Fruit fly (Drosophila melanogaster) whole organism, prepupa: ENCODE results near the gene CG5455.

ENCODE experiments used
- Blimp-1 ChIP-seq: fragments of 200-800 bp; sonication (Bioruptor generic); optimal IDR thresholded peaks from 3 replicates; lab custom pipeline; 2017; ENCODE audit warnings: missing biosample characterization, missing genetic modification characterization, mild to moderate bottlenecking, moderate library complexity, missing genetic modification reagents
- CG10631 ChIP-seq: fragments of 200-800 bp; sonication (Bioruptor generic); optimal IDR thresholded peaks from 2 replicates; lab custom pipeline; 2016; ENCODE audit warnings: missing biosample characterization, missing genetic modification characterization
- CG10669 ChIP-seq: fragments of 200-800 bp; sonication (Bioruptor generic); optimal IDR thresholded peaks from 3 replicates; lab custom pipeline; 2018; ENCODE audit warnings: missing biosample characterization, mild to moderate bottlenecking, missing genetic modification characterization, moderate library complexity
- CG11762 ChIP-seq: fragments of 200-800 bp; sonication (Bioruptor generic); optimal IDR thresholded peaks from 3 replicates; lab custom pipeline; 2016; ENCODE audit warnings: missing biosample characterization, missing genetic modification characterization; ENCODE audit not compliant: insufficient read depth
- CG11902 ChIP-seq: fragments of 200-800 bp; sonication (Bioruptor generic); optimal IDR thresholded peaks from 3 replicates; lab custom pipeline; 2016; ENCODE audit warnings: missing biosample characterization, missing genetic modification characterization
- CG16779 ChIP-seq: fragments of 200-800 bp; sonication (Bioruptor generic); optimal IDR thresholded peaks from 3 replicates; lab custom pipeline; 2017; ENCODE audit warnings: missing biosample characterization, mild to moderate bottlenecking, missing genetic modification characterization
- CG3032 ChIP-seq: fragments of 200-800 bp; optimal IDR thresholded peaks from 2 replicates; lab custom pipeline; 2019; ENCODE audit warnings: missing biosample characterization, mild to moderate bottlenecking, missing genetic modification characterization, moderate library complexity
- CG31627 ChIP-seq: fragments of 200-800 bp; sonication (Bioruptor generic); optimal IDR thresholded peaks from 3 replicates; lab custom pipeline; 2016; ENCODE audit warnings: missing biosample characterization, missing genetic modification characterization
- CG32006 ChIP-seq: fragments of 200-800 bp; sonication (Bioruptor generic); optimal IDR thresholded peaks from 3 replicates; lab custom pipeline; 2017; ENCODE audit warnings: missing biosample characterization, mild to moderate bottlenecking, missing genetic modification characterization
- CG34406 ChIP-seq: fragments of 200-800 bp; sonication (Bioruptor generic); optimal IDR thresholded peaks from 3 replicates; lab custom pipeline; 2016; ENCODE audit warnings: missing biosample characterization, missing genetic modification characterization
- CG3919 ChIP-seq: fragments of 200-800 bp; sonication (Bioruptor generic); optimal IDR thresholded peaks from 3 replicates; lab custom pipeline; 2016; ENCODE audit warnings: missing biosample characterization, missing genetic modification characterization
- CG4318 ChIP-seq: fragments of 200-800 bp; sonication (Bioruptor generic); optimal IDR thresholded peaks from 3 replicates; lab custom pipeline; 2017; ENCODE audit warnings: missing biosample characterization, mild to moderate bottlenecking, missing genetic modification characterization
- CG6163 ChIP-seq: fragments of 200-800 bp; sonication (Bioruptor generic); IDR thresholded peaks from 3 replicates; pipeline ENCODE4 v1.3.6; 2022; ENCODE audit warnings: missing biosample characterization, missing genetic modification characterization
- CG6276 ChIP-seq: fragments of 200-800 bp; sonication (Bioruptor generic); optimal IDR thresholded peaks from 2 replicates; lab custom pipeline; 2017; ENCODE audit warnings: missing biosample characterization, mild to moderate bottlenecking, missing genetic modification characterization
- CG6792 ChIP-seq: fragments of 200-800 bp; sonication (Bioruptor generic); optimal IDR thresholded peaks from 3 replicates; lab custom pipeline; 2016; ENCODE audit warnings: missing biosample characterization, missing genetic modification characterization
- CG6808 ChIP-seq: fragments of 200-800 bp; sonication (Bioruptor generic); optimal IDR thresholded peaks from 3 replicates; lab custom pipeline; 2017; ENCODE audit warnings: missing biosample characterization, missing genetic modification characterization, mild to moderate bottlenecking, moderate library complexity, missing genetic modification reagents
- CG6854 ChIP-seq: fragments of 200-800 bp; sonication (Bioruptor generic); optimal IDR thresholded peaks from 2 replicates; lab custom pipeline; 2017; ENCODE audit warnings: missing biosample characterization, mild to moderate bottlenecking, missing genetic modification characterization
- CG7368 ChIP-seq: fragments of 200-800 bp; sonication (Bioruptor generic); optimal IDR thresholded peaks from 3 replicates; lab custom pipeline; 2016; ENCODE audit warnings: missing biosample characterization, missing genetic modification characterization
- CG8119 ChIP-seq: fragments of 200-800 bp; sonication (Bioruptor generic); IDR thresholded peaks from 3 replicates; pipeline ENCODE4 v1.3.6; 2022; ENCODE audit warnings: missing biosample characterization, missing genetic modification characterization
- CG8319 ChIP-seq: fragments of 200-800 bp; sonication (Bioruptor generic); optimal IDR thresholded peaks from 3 replicates; lab custom pipeline; 2016; ENCODE audit warnings: missing biosample characterization, missing genetic modification characterization
- CG8632 ChIP-seq: fragments of 200-800 bp; sonication (Bioruptor generic); optimal IDR thresholded peaks from 3 replicates; lab custom pipeline; 2016; ENCODE audit warnings: missing biosample characterization, missing genetic modification characterization
- CG9139 ChIP-seq: fragments of 200-800 bp; sonication (Bioruptor generic); optimal IDR thresholded peaks from 3 replicates; lab custom pipeline; 2017; ENCODE audit warnings: missing biosample characterization, mild to moderate bottlenecking, missing genetic modification characterization
- Eip75B ChIP-seq: fragments of 200-800 bp; sonication (Bioruptor generic); optimal IDR thresholded peaks from 3 replicates; lab custom pipeline; 2016; ENCODE audit warnings: missing biosample characterization, missing genetic modification characterization
- Ets21C ChIP-seq: fragments of 200-800 bp; sonication (Bioruptor generic); optimal IDR thresholded peaks from 3 replicates; lab custom pipeline; 2016; ENCODE audit warnings: missing biosample characterization, missing genetic modification characterization
- Ets96B ChIP-seq: fragments of 200-800 bp; optimal IDR thresholded peaks from 2 replicates; lab custom pipeline; 2019; ENCODE audit warnings: missing biosample characterization, mild to moderate bottlenecking, missing genetic modification characterization, moderate library complexity
- Gug ChIP-seq: fragments of 200-800 bp; sonication (Bioruptor generic); IDR thresholded peaks from 2 replicates; pipeline ENCODE4 v1.3.6; 2022; ENCODE audit warnings: missing biosample characterization, missing genetic modification characterization
- Hr38 ChIP-seq: sonication (Bioruptor generic); optimal IDR thresholded peaks from 2 replicates; lab custom pipeline; 2016; ENCODE audit warnings: missing biosample characterization, missing genetic modification characterization
- Hr39 ChIP-seq: fragments of 200-800 bp; sonication (Bioruptor generic); optimal IDR thresholded peaks from 2 replicates; lab custom pipeline; 2016; ENCODE audit warnings: missing biosample characterization, missing genetic modification characterization
- Hr4 ChIP-seq: fragments of 200-800 bp; sonication (Bioruptor generic); optimal IDR thresholded peaks from 3 replicates; lab custom pipeline; 2016; ENCODE audit warnings: missing biosample characterization, missing genetic modification characterization
- Lpt ChIP-seq: fragments of 200-800 bp; sonication (Bioruptor generic); optimal IDR thresholded peaks from 3 replicates; lab custom pipeline; 2016; ENCODE audit warnings: missing biosample characterization, missing genetic modification characterization
- Met ChIP-seq: fragments of 200-800 bp; sonication (Bioruptor generic); optimal IDR thresholded peaks from 3 replicates; lab custom pipeline; 2016; ENCODE audit warnings: missing biosample characterization, missing genetic modification characterization
- Smox ChIP-seq: fragments of 200-800 bp; sonication (Bioruptor generic); optimal IDR thresholded peaks from 3 replicates; lab custom pipeline; 2016; ENCODE audit warnings: missing biosample characterization, missing genetic modification characterization
- Sox15 ChIP-seq: fragments of 200-800 bp; sonication (Bioruptor generic); optimal IDR thresholded peaks from 3 replicates; lab custom pipeline; 2016; ENCODE audit warnings: missing biosample characterization, missing genetic modification characterization
- achi ChIP-seq: fragments of 200-800 bp; sonication (Bioruptor generic); optimal IDR thresholded peaks from 3 replicates; lab custom pipeline; 2016; ENCODE audit warnings: missing biosample characterization, missing genetic modification characterization
- acj6 ChIP-seq: fragments of 200-800 bp; sonication (Bioruptor generic); optimal IDR thresholded peaks from 3 replicates; lab custom pipeline; 2016; ENCODE audit warnings: missing biosample characterization, missing genetic modification characterization
- cyc ChIP-seq: fragments of 200-800 bp; sonication (Bioruptor generic); optimal IDR thresholded peaks from 3 replicates; lab custom pipeline; 2016; ENCODE audit warnings: missing biosample characterization, missing genetic modification characterization
- dac ChIP-seq: fragments of 200-800 bp; sonication (Bioruptor generic); optimal IDR thresholded peaks from 2 replicates; lab custom pipeline; 2017; ENCODE audit warnings: missing biosample characterization, mild to moderate bottlenecking, missing genetic modification characterization
- dsx ChIP-seq: fragments of 200-800 bp; optimal IDR thresholded peaks from 3 replicates; lab custom pipeline; 2019; ENCODE audit warnings: missing biosample characterization, mild to moderate bottlenecking, missing genetic modification characterization, moderate library complexity; ENCODE audit not compliant: poor library complexity, severe bottlenecking
- eg ChIP-seq: fragments of 200-800 bp; sonication (Bioruptor generic); IDR thresholded peaks from 3 replicates; pipeline ENCODE4 v1.3.6; 2022; ENCODE audit warnings: missing biosample characterization, missing genetic modification characterization
- esn ChIP-seq: fragments of 200-800 bp; sonication (Bioruptor generic); optimal IDR thresholded peaks from 2 replicates; lab custom pipeline; 2016; ENCODE audit warnings: missing biosample characterization, mild to moderate bottlenecking, missing genetic modification characterization, moderate library complexity
- fd59A ChIP-seq: fragments of 200-800 bp; sonication (Bioruptor generic); optimal IDR thresholded peaks from 2 replicates; lab custom pipeline; 2017; ENCODE audit warnings: missing biosample characterization, mild to moderate bottlenecking, missing genetic modification characterization, missing genetic modification reagents
- fd85E ChIP-seq: fragments of 200-800 bp; sonication (Bioruptor generic); optimal IDR thresholded peaks from 3 replicates; lab custom pipeline; 2016; ENCODE audit warnings: missing biosample characterization, missing genetic modification characterization
- lz ChIP-seq: fragments of 200-800 bp; sonication (Bioruptor generic); optimal IDR thresholded peaks from 3 replicates; lab custom pipeline; 2016; ENCODE audit warnings: missing biosample characterization, missing genetic modification characterization
- spab ChIP-seq: fragments of 200-800 bp; sonication (Bioruptor generic); optimal IDR thresholded peaks from 2 replicates; lab custom pipeline; 2017; ENCODE audit warnings: missing biosample characterization, mild to moderate bottlenecking, missing genetic modification characterization, missing genetic modification reagents
- ss ChIP-seq, 2 experiments: fragments of 200-800 bp; sonication (Bioruptor generic); optimal IDR thresholded peaks; 2 replicates in 1 of 2; 3 replicates in 1 of 2; lab custom pipeline; 2017 to 2018; ENCODE audit warnings: mild to moderate bottlenecking in 2 of 2, missing biosample characterization in 2 of 2, missing genetic modification characterization in 2 of 2, moderate library complexity in 1 of 2
- svp ChIP-seq: fragments of 200-800 bp; sonication (Bioruptor generic); peaks from one replicate; lab custom pipeline; 2016; ENCODE audit warnings: missing biosample characterization, missing genetic modification characterization
- topi ChIP-seq: fragments of 200-800 bp; sonication (Bioruptor generic); optimal IDR thresholded peaks from 3 replicates; lab custom pipeline; 2016; ENCODE audit warnings: missing biosample characterization, missing genetic modification characterization
- vri ChIP-seq: fragments of 200-800 bp; sonication (Bioruptor generic); optimal IDR thresholded peaks from 3 replicates; lab custom pipeline; 2016; ENCODE audit warnings: missing biosample characterization, mild to moderate bottlenecking, missing genetic modification characterization

CG5455 gene

DNA sequence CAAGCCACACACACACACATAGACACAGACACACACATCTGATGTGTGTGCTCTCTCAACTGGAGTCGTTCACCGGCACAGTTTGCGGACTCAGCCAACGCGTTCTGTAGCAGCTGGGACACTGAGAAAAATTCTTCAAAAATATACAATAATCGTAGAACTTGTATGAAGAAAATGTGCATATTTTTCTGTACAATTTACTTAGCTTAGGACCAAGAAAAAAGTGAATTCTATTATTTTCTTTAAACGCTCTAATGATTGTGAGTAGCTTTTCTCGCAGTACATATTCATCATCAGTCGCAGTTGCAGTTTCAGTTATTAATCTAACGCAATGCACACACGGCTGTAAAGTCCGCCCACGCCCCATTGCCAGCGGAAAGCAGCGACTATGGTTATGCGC lies 35.0 kb downstream of the CG5455 start (continued):
- TF ChIP-seq CG6854 (GFP tag; lab: Kevin White, UChicago): no peak
- peak; percentile 34 for TF ChIP-seq CG6808 (GFP tag; lab: Kevin White, UChicago)
- TF ChIP-seq Ets21C: no peak
- peak; percentile 39 for TF ChIP-seq CG4318 (GFP tag; lab: Kevin White, UChicago)
- no peak for TF ChIP-seq fd59A
- peak; percentile 67 for TF ChIP-seq achi (GFP tag; lab: Kevin White, UChicago)
- peak; percentile 81 for TF ChIP-seq CG8119 (GFP tag; lab: Robert Waterston, UW)
- no peak for TF ChIP-seq svp (GFP tag; lab: Kevin White, UChicago)

DNA sequence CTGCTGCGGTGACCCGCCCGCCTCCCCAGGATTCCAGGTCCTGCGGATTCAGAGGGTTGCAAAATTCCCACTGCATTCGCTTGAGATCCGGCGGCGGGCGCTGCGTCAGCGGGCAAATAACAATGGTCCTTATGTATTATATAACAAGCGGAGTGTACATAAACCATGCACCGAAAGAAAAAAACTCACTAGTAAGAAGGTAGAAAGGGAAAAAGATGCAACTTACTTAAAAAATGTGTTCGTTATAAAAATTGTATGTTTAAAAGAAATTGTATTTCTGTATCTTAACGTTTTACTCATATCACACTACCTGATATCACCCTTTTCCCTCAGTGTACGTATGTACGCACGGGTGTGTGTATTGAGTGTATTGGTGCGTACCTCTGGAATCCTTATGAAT lies 37.8 kb downstream of the CG5455 start:
- TF ChIP-seq Smox (peak; percentile 72), CG34406 (GFP tag; lab: Kevin White, UChicago) (peak; percentile 63), Blimp-1 (GFP tag; lab: Kevin White, UChicago) (peak; percentile 29), CG6276 (no peak), CG9139 (GFP tag; lab: Kevin White, UChicago) (peak; percentile 52), dsx (GFP tag; lab: Kevin White, UChicago) (peak; percentile 57), CG8632 (GFP tag; lab: Kevin White, UChicago) (peak; percentile 61), achi (GFP tag; lab: Kevin White, UChicago) (peak; percentile 69), topi (GFP tag; lab: Kevin White, UChicago) (peak; percentile 75), fd85E (GFP tag; lab: Kevin White, UChicago) (no peak), CG10631 (peak; percentile 61), Lpt (no peak), CG11902 (GFP tag; lab: Kevin White, UChicago) (peak; percentile 30), CG16779 (tag; lab: Kevin White, UChicago) (peak; percentile 45), Gug (peak; percentile 34; the same call in 1 of the 2 replicates), CG6163 (GFP tag; lab: Robert Waterston, UW) (peak; percentile 80), CG11762 (peak; percentile 55), svp (GFP tag; lab: Kevin White, UChicago) (peak; percentile 89), CG7368 (GFP tag; lab: Kevin White, UChicago) (peak; percentile 21), Hr39 (GFP tag; lab: Kevin White, UChicago) (peak; percentile 76), esn (GFP tag; lab: Kevin White, UChicago) (peak; percentile 85), CG10669 (peak; percentile 64), ss (GFP tag; optimal IDR thresholded peaks at IDR 0.05; lab: Kevin White, UChicago) (peak; percentile 21 to 76), lz (GFP tag; lab: Kevin White, UChicago) (peak; percentile 80), CG32006 (GFP tag; lab: Kevin White, UChicago) (peak; percentile 47), Eip75B (GFP tag; lab: Kevin White, UChicago) (peak; percentile 73), CG8319 (peak; percentile 30), Met (GFP tag; lab: Kevin White, UChicago) (peak; percentile 77), CG6808 (GFP tag; lab: Kevin White, UChicago) (peak; percentile 72), dac (GFP tag; lab: Kevin White, UChicago) (no peak), CG4318 (GFP tag; lab: Kevin White, UChicago) (no peak), CG8119 (GFP tag; lab: Robert Waterston, UW) (no peak), fd59A (peak; percentile 45), CG6854 (GFP tag; lab: Kevin White, UChicago) (peak; percentile 36), eg (peak; percentile 49; the same call in 2 of the 3 replicates), Ets96B (tag; lab: Kevin White, UChicago) (peak; percentile 75), acj6 (peak; percentile 76), cyc (GFP tag; lab: Kevin White, UChicago) (peak; percentile 77), Sox15 (GFP tag; lab: Kevin White, UChicago) (peak; percentile 50), Hr4 (GFP tag; lab: Kevin White, UChicago) (peak; percentile 52), CG3032 (tag; lab: Kevin White, UChicago) (peak; percentile 70), CG31627 (GFP tag; lab: Kevin White, UChicago) (peak; percentile 80), Hr38 (GFP tag; lab: Kevin White, UChicago) (no peak), CG3919 (peak; percentile 76), Ets21C (peak; percentile 66), spab (GFP tag; lab: Kevin White, UChicago) (peak; percentile 66), CG6792 (peak; percentile 76), vri (peak; percentile 81)
